Comparison of ENCODE assay signal across 1 fruit fly cellular context in genomic region chr2L:14688922-14689711, dm6.
A peak's percentile ranks its signal among the peaks of the same experiment; 100 is the strongest.
TF ChIP-seq lines count a peak whose summit lies in the region.

osp (minus strand) TSS chr2L:14689340.

TF ChIP-seq in whole organism, embryonic, 481 proteins besides CTCF, POLR2A, EP300 and RAD21 (continued from another document and continues in another):
- TF ChIP-seq CG13296 (GFP tag; optimal IDR thresholded peaks at IDR 0.05; lab: Kevin White, UChicago): peak; percentile 98
- peak in 1 of 2 experiments; percentile 68 for TF ChIP-seq crp (GFP tag; optimal IDR thresholded peaks at IDR 0.05; lab: Kevin White, UChicago)
- peak; percentile 88 for TF ChIP-seq CG8359 (GFP tag; optimal IDR thresholded peaks at IDR 0.05; lab: Kevin White, UChicago; ENCODE audit: borderline replicate concordance)
- TF ChIP-seq disco-r (GFP tag; optimal IDR thresholded peaks at IDR 0.05; lab: Kevin White, UChicago): peak; percentile 60
- peak; percentile 99 for TF ChIP-seq dmrt11E (tag; optimal IDR thresholded peaks at IDR 0.05; lab: Kevin White, UChicago)
- peak; percentile 98 for TF ChIP-seq Blimp-1 (GFP tag; optimal IDR thresholded peaks at IDR 0.05; lab: Kevin White, UChicago)
- TF ChIP-seq Doc2 (GFP tag; IDR thresholded peaks at IDR 0.05; lab: Robert Waterston, UW): peak; percentile 86
- peak; percentile 96 for TF ChIP-seq sim (GFP tag; IDR thresholded peaks at IDR 0.05; lab: Robert Waterston, UW)
- peak; percentile 99 for TF ChIP-seq Jarid2 (GFP tag; optimal IDR thresholded peaks at IDR 0.05; lab: Kevin White, UChicago)
- peak; percentile 89 for TF ChIP-seq tup (GFP tag; optimal IDR thresholded peaks at IDR 0.05; lab: Kevin White, UChicago)
- TF ChIP-seq CG31441 (GFP tag; IDR thresholded peaks at IDR 0.05; lab: Robert Waterston, UW): peak; percentile 99
- peak; percentile 91 for TF ChIP-seq bab2 (GFP tag; optimal IDR thresholded peaks at IDR 0.05; lab: Kevin White, UChicago)
- TF ChIP-seq Fer1 (GFP tag; optimal IDR thresholded peaks at IDR 0.05; lab: Kevin White, UChicago): peak; percentile 98
- TF ChIP-seq CG11723 (GFP tag; optimal IDR thresholded peaks at IDR 0.05; lab: Kevin White, UChicago): peak; percentile 90
- TF ChIP-seq Ets97D (GFP tag; optimal IDR thresholded peaks at IDR 0.05; lab: Kevin White, UChicago): peak; percentile 57
- TF ChIP-seq Max (GFP tag; optimal IDR thresholded peaks at IDR 0.05; lab: Kevin White, UChicago): peak; percentile 97
- peak; percentile 92 for TF ChIP-seq CG3838 (GFP tag; optimal IDR thresholded peaks at IDR 0.05; lab: Kevin White, UChicago)
- TF ChIP-seq chn (GFP tag; optimal IDR thresholded peaks at IDR 0.05; lab: Kevin White, UChicago): peak; percentile 85
- peak; percentile 84 to 89 for TF ChIP-seq Pdp1 (GFP tag; optimal IDR thresholded peaks at IDR 0.05; lab: Kevin White, UChicago)
- TF ChIP-seq CG18619 (GFP tag; optimal IDR thresholded peaks at IDR 0.05; lab: Kevin White, UChicago): peak; percentile 95
- TF ChIP-seq CG14965 (GFP tag; optimal IDR thresholded peaks at IDR 0.05; lab: Kevin White, UChicago; ENCODE audit: borderline replicate concordance): peak; percentile 10
- TF ChIP-seq CG17829 (tag; optimal IDR thresholded peaks at IDR 0.05; lab: Kevin White, UChicago): peak; percentile 99
- peak; percentile 95 for TF ChIP-seq Rx (GFP tag; IDR thresholded peaks at IDR 0.05; lab: Robert Waterston, UW)
- peak; percentile 99 for TF ChIP-seq Dek (tag; optimal IDR thresholded peaks at IDR 0.05; lab: Kevin White, UChicago)
- TF ChIP-seq Bgb (GFP tag; IDR thresholded peaks at IDR 0.05; lab: Robert Waterston, UW; ENCODE audit: partially characterized antibody): peak; percentile 75; the same call in 1 of the 2 replicates
- TF ChIP-seq Sry-β (GFP tag; optimal IDR thresholded peaks at IDR 0.05; lab: Kevin White, UChicago): peak; percentile 49
- no peak for TF ChIP-seq Tbp (GFP tag; optimal IDR thresholded peaks at IDR 0.05; lab: Kevin White, UChicago)
- TF ChIP-seq Scr (GFP tag; IDR thresholded peaks at IDR 0.05; lab: Robert Waterston, UW; ENCODE audit: partially characterized antibody): peak; percentile 57
- TF ChIP-seq BtbVII (GFP tag; optimal IDR thresholded peaks at IDR 0.05; lab: Kevin White, UChicago): peak; percentile 95
- TF ChIP-seq seq (GFP tag; IDR thresholded peaks at IDR 0.05; lab: Robert Waterston, UW): peak; percentile 98
- TF ChIP-seq HmgZ (tag; optimal IDR thresholded peaks at IDR 0.05; lab: Kevin White, UChicago): peak; percentile 98
- TF ChIP-seq en (GFP tag; optimal IDR thresholded peaks at IDR 0.05; lab: Kevin White, UChicago): peak; percentile 25
- peak; percentile 85 for TF ChIP-seq vfl (GFP tag; optimal IDR thresholded peaks at IDR 0.05; lab: Kevin White, UChicago)
- peak; percentile 98 for TF ChIP-seq CG11456 (GFP tag; IDR thresholded peaks at IDR 0.05; lab: Robert Waterston, UW)
- TF ChIP-seq sens (GFP tag; lab: Kevin White, UChicago): peak; percentile 97
- peak; percentile 99 for TF ChIP-seq unpg (GFP tag; optimal IDR thresholded peaks at IDR 0.05; lab: Kevin White, UChicago)
- peak; percentile 88 for TF ChIP-seq Dad (GFP tag; optimal IDR thresholded peaks at IDR 0.05; lab: Kevin White, UChicago)
- TF ChIP-seq fd3F (GFP tag; optimal IDR thresholded peaks at IDR 0.05; lab: Kevin White, UChicago): peak; percentile 98
- peak; percentile 98 for TF ChIP-seq sisA (GFP tag; IDR thresholded peaks at IDR 0.05; lab: Robert Waterston, UW)
- TF ChIP-seq Side (GFP tag; optimal IDR thresholded peaks at IDR 0.05; lab: Kevin White, UChicago): peak; percentile 39
- peak; percentile 100 for TF ChIP-seq CG2678 (tag; optimal IDR thresholded peaks at IDR 0.05; lab: Kevin White, UChicago)
- TF ChIP-seq ap (GFP tag; IDR thresholded peaks at IDR 0.05; lab: Robert Waterston, UW): peak; percentile 99
- TF ChIP-seq YL-1 (GFP tag; optimal IDR thresholded peaks at IDR 0.05; lab: Kevin White, UChicago): peak; percentile 79
- TF ChIP-seq Deaf1 (tag; optimal IDR thresholded peaks at IDR 0.05; lab: Kevin White, UChicago): peak; percentile 91
- TF ChIP-seq gsb (GFP tag; IDR thresholded peaks at IDR 0.05; lab: Robert Waterston, UW): peak; percentile 98
- peak; percentile 98 for TF ChIP-seq lmd (GFP tag; IDR thresholded peaks at IDR 0.05; lab: Robert Waterston, UW)
- TF ChIP-seq CG8281 (tag; optimal IDR thresholded peaks at IDR 0.05; lab: Kevin White, UChicago): peak; percentile 93
- peak; percentile 87 for TF ChIP-seq Usf (GFP tag; optimal IDR thresholded peaks at IDR 0.05; lab: Kevin White, UChicago)
- TF ChIP-seq ATbp (GFP tag; optimal IDR thresholded peaks at IDR 0.05; lab: Kevin White, UChicago): peak; percentile 97
- peak; percentile 98 for TF ChIP-seq CG17385 (GFP tag; optimal IDR thresholded peaks at IDR 0.05; lab: Kevin White, UChicago)
- peak; percentile 99 for TF ChIP-seq Xrp1 (GFP tag; IDR thresholded peaks at IDR 0.05; lab: Robert Waterston, UW)
- peak; percentile 96 for TF ChIP-seq dimm (GFP tag; IDR thresholded peaks at IDR 0.05; lab: Robert Waterston, UW)
- peak; percentile 95 for TF ChIP-seq Ravus (GFP tag; IDR thresholded peaks at IDR 0.05; lab: Robert Waterston, UW)
- TF ChIP-seq Oaz (GFP tag; IDR thresholded peaks at IDR 0.05; lab: Robert Waterston, UW): peak; percentile 98
- peak; percentile 46 for TF ChIP-seq sna (GFP tag; IDR thresholded peaks at IDR 0.05; lab: Robert Waterston, UW; ENCODE audit: partially characterized antibody)
- peak; percentile 66 for TF ChIP-seq aop (GFP tag; IDR thresholded peaks at IDR 0.05; lab: Robert Waterston, UW)
- TF ChIP-seq CG6272 (GFP tag; IDR thresholded peaks at IDR 0.05; lab: Robert Waterston, UW): peak; percentile 95
- peak; percentile 90 for TF ChIP-seq CG3065 (GFP tag; optimal IDR thresholded peaks at IDR 0.05; lab: Kevin White, UChicago)
- peak; percentile 86 for TF ChIP-seq stwl (tag; optimal IDR thresholded peaks at IDR 0.05; lab: Kevin White, UChicago)
- TF ChIP-seq nom (GFP tag; optimal IDR thresholded peaks at IDR 0.05; lab: Kevin White, UChicago): peak; percentile 95
- peak; percentile 99 for TF ChIP-seq CG17361 (GFP tag; IDR thresholded peaks at IDR 0.05; lab: Robert Waterston, UW)
- peak; percentile 38 for TF ChIP-seq dm (GFP tag; optimal IDR thresholded peaks at IDR 0.05; lab: Kevin White, UChicago)
- TF ChIP-seq zf30C (GFP tag; optimal IDR thresholded peaks at IDR 0.05; lab: Kevin White, UChicago): peak; percentile 5
- peak; percentile 77 for TF ChIP-seq Mad (GFP tag; optimal IDR thresholded peaks at IDR 0.05; lab: Kevin White, UChicago)
- TF ChIP-seq sr (GFP tag; IDR thresholded peaks at IDR 0.05; lab: Robert Waterston, UW): no peak; the same call in 2 of the 3 replicates
- TF ChIP-seq Dp (GFP tag; optimal IDR thresholded peaks at IDR 0.05; lab: Kevin White, UChicago): peak; percentile 40
- TF ChIP-seq ase (GFP tag; IDR thresholded peaks at IDR 0.05; lab: Robert Waterston, UW): peak; percentile 99
- TF ChIP-seq crc (GFP tag; optimal IDR thresholded peaks at IDR 0.05; lab: Kevin White, UChicago): peak; percentile 27
- TF ChIP-seq oc (tag; optimal IDR thresholded peaks at IDR 0.05; lab: Kevin White, UChicago): peak; percentile 99
- TF ChIP-seq gcm (GFP tag; optimal IDR thresholded peaks at IDR 0.05; lab: Kevin White, UChicago): peak; percentile 99
- TF ChIP-seq CG18262 (tag; optimal IDR thresholded peaks at IDR 0.05; lab: Kevin White, UChicago): peak; percentile 99
- peak; percentile 99 for TF ChIP-seq fd96Cb (tag; optimal IDR thresholded peaks at IDR 0.05; lab: Kevin White, UChicago)
- TF ChIP-seq tgo (GFP tag; IDR thresholded peaks at IDR 0.05; lab: Robert Waterston, UW): peak; percentile 99
- TF ChIP-seq tll (GFP tag; optimal IDR thresholded peaks at IDR 0.05; lab: Kevin White, UChicago): peak in 1 of 2 experiments; percentile 81
- TF ChIP-seq CG11398 (GFP tag; optimal IDR thresholded peaks at IDR 0.05; lab: Kevin White, UChicago): peak; percentile 34
- peak; percentile 99 for TF ChIP-seq tap (tag; optimal IDR thresholded peaks at IDR 0.05; lab: Kevin White, UChicago)
- peak; percentile 92 for TF ChIP-seq trh (GFP tag; optimal IDR thresholded peaks at IDR 0.05; lab: Kevin White, UChicago)
- TF ChIP-seq D (optimal IDR thresholded peaks at IDR 0.05; lab: Kevin White, UChicago): no peak
- peak; percentile 96 for TF ChIP-seq D (GFP tag; optimal IDR thresholded peaks at IDR 0.05; lab: Kevin White, UChicago)
- peak; percentile 97 for TF ChIP-seq CG12219 (GFP tag; optimal IDR thresholded peaks at IDR 0.05; lab: Kevin White, UChicago)
- TF ChIP-seq ash1 (GFP tag; optimal IDR thresholded peaks at IDR 0.05; lab: Kevin White, UChicago): peak; percentile 49
- TF ChIP-seq Atf3 (GFP tag; optimal IDR thresholded peaks at IDR 0.05; lab: Kevin White, UChicago): peak; percentile 64
- peak; percentile 99 for TF ChIP-seq CG14014 (GFP tag; IDR thresholded peaks at IDR 0.05; lab: Robert Waterston, UW)
- peak; percentile 45; the same call in 1 of the 2 replicates for TF ChIP-seq tna (GFP tag; IDR thresholded peaks at IDR 0.05; lab: Robert Waterston, UW; ENCODE audit: partially characterized antibody)
- TF ChIP-seq Atf-2 (GFP tag; optimal IDR thresholded peaks at IDR 0.05; lab: Kevin White, UChicago): peak; percentile 74
- TF ChIP-seq CG15696 (tag; optimal IDR thresholded peaks at IDR 0.05; lab: Kevin White, UChicago): peak; percentile 96
- peak; percentile 34; the same call in 1 of the 4 replicates for TF ChIP-seq Dll (GFP tag; IDR thresholded peaks at IDR 0.05; lab: Robert Waterston, UW; ENCODE audit: partially characterized antibody)
- TF ChIP-seq ssp (GFP tag; IDR thresholded peaks at IDR 0.05; lab: Robert Waterston, UW): peak; percentile 93
- TF ChIP-seq CHES-1-like (GFP tag; optimal IDR thresholded peaks at IDR 0.05; lab: Kevin White, UChicago): peak; percentile 58
- TF ChIP-seq hkb (optimal IDR thresholded peaks at IDR 0.05; lab: Kevin White, UChicago): peak; percentile 49
- TF ChIP-seq hkb (GFP tag; IDR thresholded peaks at IDR 0.05; lab: Robert Waterston, UW): peak; percentile 100
- peak; percentile 98 for TF ChIP-seq NFAT (GFP tag; IDR thresholded peaks at IDR 0.05; lab: Robert Waterston, UW)
- peak; percentile 66 for TF ChIP-seq Bdp1 (GFP tag; optimal IDR thresholded peaks at IDR 0.05; lab: Kevin White, UChicago)
- TF ChIP-seq peb (GFP tag; IDR thresholded peaks at IDR 0.05; lab: Robert Waterston, UW): peak; percentile 97
- TF ChIP-seq croc (GFP tag; conservative IDR thresholded peaks at IDR 0.05; lab: Robert Waterston, UW): peak; percentile 98
- peak; percentile 97 for TF ChIP-seq sug (tag; optimal IDR thresholded peaks at IDR 0.05; lab: Kevin White, UChicago)
- peak; percentile 98 for TF ChIP-seq bcd (GFP tag; optimal IDR thresholded peaks at IDR 0.05; lab: Kevin White, UChicago)
- no peak for TF ChIP-seq luna (GFP tag; optimal IDR thresholded peaks at IDR 0.05; lab: Kevin White, UChicago)
- no peak for TF ChIP-seq NC2α (GFP tag; optimal IDR thresholded peaks at IDR 0.05; lab: Kevin White, UChicago)
- TF ChIP-seq CG6689 (GFP tag; IDR thresholded peaks at IDR 0.05; lab: Robert Waterston, UW): peak; percentile 99
- TF ChIP-seq CG13775 (GFP tag; optimal IDR thresholded peaks at IDR 0.05; lab: Kevin White, UChicago): peak; percentile 95
- TF ChIP-seq Abd-B (GFP tag; optimal IDR thresholded peaks at IDR 0.05; lab: Kevin White, UChicago): peak; percentile 98
- TF ChIP-seq CG11504 (tag; optimal IDR thresholded peaks at IDR 0.05; lab: Kevin White, UChicago): peak; percentile 100
- peak; percentile 91 for TF ChIP-seq exex (tag; optimal IDR thresholded peaks at IDR 0.05; lab: Kevin White, UChicago)
- peak; percentile 99 for TF ChIP-seq CG10366 (GFP tag; IDR thresholded peaks at IDR 0.05; lab: Robert Waterston, UW)
- TF ChIP-seq tin (GFP tag; optimal IDR thresholded peaks at IDR 0.05; lab: Kevin White, UChicago): peak; percentile 97
- TF ChIP-seq pan (optimal IDR thresholded peaks at IDR 0.05; lab: Kevin White, UChicago): no peak
- peak in 1 of 2 experiments; percentile 100 for TF ChIP-seq pan (GFP tag; optimal IDR thresholded peaks at IDR 0.05 in 1 of 2, IDR thresholded peaks at IDR 0.05 in 1 of 2)
- peak; percentile 95 for TF ChIP-seq slou (GFP tag; optimal IDR thresholded peaks at IDR 0.05; lab: Kevin White, UChicago)
- no peak for TF ChIP-seq CG8478 (optimal IDR thresholded peaks at IDR 0.05; lab: Kevin White, UChicago)
- no peak for TF ChIP-seq CG1832 (GFP tag; optimal IDR thresholded peaks at IDR 0.05; lab: Kevin White, UChicago)
- TF ChIP-seq CG17802 (tag; optimal IDR thresholded peaks at IDR 0.05; lab: Kevin White, UChicago): peak; percentile 72
- TF ChIP-seq CG10147 (GFP tag; optimal IDR thresholded peaks at IDR 0.05; lab: Kevin White, UChicago): peak; percentile 98
- TF ChIP-seq CG1602 (GFP tag; optimal IDR thresholded peaks at IDR 0.05; lab: Kevin White, UChicago): peak; percentile 98
- TF ChIP-seq cad (GFP tag; optimal IDR thresholded peaks at IDR 0.05; lab: Kevin White, UChicago): no peak
- TF ChIP-seq Hsf (GFP tag; optimal IDR thresholded peaks at IDR 0.05; lab: Kevin White, UChicago): peak; percentile 91
- TF ChIP-seq CG12769 (tag; optimal IDR thresholded peaks at IDR 0.05; lab: Kevin White, UChicago): peak; percentile 98
- TF ChIP-seq Ada2b (GFP tag; IDR thresholded peaks at IDR 0.05; lab: Robert Waterston, UW): peak; percentile 99
- peak in 1 of 2 experiments; percentile 43 for TF ChIP-seq insv (GFP tag; optimal IDR thresholded peaks at IDR 0.05; lab: Kevin White, UChicago)
- TF ChIP-seq CG10543 (GFP tag; optimal IDR thresholded peaks at IDR 0.05; lab: Kevin White, UChicago): peak; percentile 72
- TF ChIP-seq CG10274 (GFP tag; optimal IDR thresholded peaks at IDR 0.05; lab: Kevin White, UChicago): peak; percentile 81
- TF ChIP-seq ro (GFP tag; IDR thresholded peaks at IDR 0.05; lab: Robert Waterston, UW): peak; percentile 96
- peak; percentile 98 for TF ChIP-seq CG15601 (tag; optimal IDR thresholded peaks at IDR 0.05; lab: Kevin White, UChicago)
- peak; percentile 86 for TF ChIP-seq CG10321 (GFP tag; IDR thresholded peaks at IDR 0.05; lab: Robert Waterston, UW)
- TF ChIP-seq CG8765 (GFP tag; IDR thresholded peaks at IDR 0.05; lab: Robert Waterston, UW): peak; percentile 88
- peak; percentile 98 for TF ChIP-seq Ssrp (tag; optimal IDR thresholded peaks at IDR 0.05; lab: Kevin White, UChicago)
- TF ChIP-seq CG31388 (GFP tag; optimal IDR thresholded peaks at IDR 0.05; lab: Kevin White, UChicago): peak; percentile 96
- TF ChIP-seq Xbp1 (GFP tag; optimal IDR thresholded peaks at IDR 0.05; lab: Kevin White, UChicago): peak; percentile 97
- TF ChIP-seq fd102C (GFP tag; optimal IDR thresholded peaks at IDR 0.05; lab: Kevin White, UChicago): peak; percentile 66
- TF ChIP-seq Elba2 (GFP tag; optimal IDR thresholded peaks at IDR 0.05; lab: Kevin White, UChicago): no peak
- peak; percentile 90; the same call in 1 of the 2 replicates for TF ChIP-seq Lim3 (GFP tag; IDR thresholded peaks at IDR 0.05; lab: Robert Waterston, UW)
